Fruit fly (Drosophila melanogaster) whole organism, embryonic: ENCODE results near the gene AspRS-m.
A peak's percentile ranks its signal among the peaks of the same experiment; 100 is the strongest.

Experiments used
- Aef1 ChIP-seq: fragments of 200-800 bp; sonication (Bioruptor generic); IDR thresholded peaks from 3 replicates; pipeline ENCODE4 v1.3.6; 2022; ENCODE audit warnings: missing biosample characterization, missing genetic modification characterization
- CG10274 ChIP-seq: fragments of 200-800 bp; sonication (Bioruptor generic); optimal IDR thresholded peaks from 3 replicates; lab custom pipeline; 2017; ENCODE audit warnings: missing biosample characterization, mild to moderate bottlenecking, missing genetic modification characterization
- CG10565 ChIP-seq: fragments of 200-800 bp; sonication (Bioruptor generic); optimal IDR thresholded peaks from 3 replicates; lab custom pipeline; 2016; ENCODE audit warnings: missing biosample characterization, mild to moderate bottlenecking, missing genetic modification characterization
- CG10959 ChIP-seq: fragments of 200-800 bp; sonication (Bioruptor generic); IDR thresholded peaks from 2 replicates; pipeline ENCODE4 v1.3.6; 2022; ENCODE audit warnings: missing biosample characterization, missing genetic modification characterization
- CG11247 ChIP-seq: fragments of 200-800 bp; sonication (Bioruptor generic); IDR thresholded peaks from 2 replicates; pipeline ENCODE4 v1.3.6; 2022; ENCODE audit warnings: missing biosample characterization, missing genetic modification characterization
- CG11456 ChIP-seq: fragments of 200-800 bp; sonication (Bioruptor generic); IDR thresholded peaks from 3 replicates; pipeline ENCODE4 v1.3.6; 2022; ENCODE audit warnings: missing biosample characterization, missing genetic modification characterization
- CG12659 ChIP-seq: fragments of 200-800 bp; sonication (Bioruptor generic); optimal IDR thresholded peaks from 3 replicates; lab custom pipeline; 2017; ENCODE audit warnings: mild to moderate bottlenecking, missing biosample characterization, missing genetic modification reagents, missing genetic modification characterization
- CG12769 ChIP-seq: fragments of 200-800 bp; sonication (Bioruptor generic); optimal IDR thresholded peaks from 2 replicates; lab custom pipeline; 2019; ENCODE audit warnings: missing biosample characterization, mild to moderate bottlenecking, missing genetic modification characterization, moderate library complexity
- CG13123 ChIP-seq: fragments of 200-800 bp; sonication (Bioruptor generic); optimal IDR thresholded peaks from 2 replicates; lab custom pipeline; 2016; ENCODE audit warnings: missing biosample characterization, missing genetic modification characterization
- CG13424 ChIP-seq: fragments of 200-800 bp; sonication (Bioruptor generic); optimal IDR thresholded peaks from 2 replicates; lab custom pipeline; 2019; ENCODE audit warnings: missing biosample characterization, mild to moderate bottlenecking, missing genetic modification characterization, moderate library complexity
- CG17328 ChIP-seq: fragments of 200-800 bp; sonication (Bioruptor generic); IDR thresholded peaks from 2 replicates; pipeline ENCODE4 v1.3.6; 2022; ENCODE audit warnings: missing biosample characterization, missing genetic modification characterization
- CG17829 ChIP-seq: fragments of 200-800 bp; optimal IDR thresholded peaks from 2 replicates; lab custom pipeline; 2019; ENCODE audit warnings: missing biosample characterization, mild to moderate bottlenecking, missing genetic modification characterization, moderate library complexity
- CG1792 ChIP-seq: fragments of 200-800 bp; sonication (Bioruptor generic); optimal IDR thresholded peaks from 2 replicates; lab custom pipeline; 2016; ENCODE audit warnings: missing biosample characterization, missing genetic modification characterization
- CG18262 ChIP-seq: fragments of 200-800 bp; optimal IDR thresholded peaks from 3 replicates; lab custom pipeline; 2019; ENCODE audit warnings: missing biosample characterization, mild to moderate bottlenecking, missing genetic modification characterization, moderate library complexity
- CG30403 ChIP-seq: fragments of 200-800 bp; sonication (Bioruptor generic); optimal IDR thresholded peaks from 3 replicates; lab custom pipeline; 2016; ENCODE audit warnings: missing biosample characterization, missing genetic modification characterization
- CG5245 ChIP-seq: fragments of 200-800 bp; sonication (Bioruptor generic); optimal IDR thresholded peaks from 3 replicates; lab custom pipeline; 2016; ENCODE audit warnings: missing biosample characterization, missing genetic modification characterization
- CG5953 ChIP-seq: fragments of 200-800 bp; sonication (Bioruptor generic); IDR thresholded peaks from 2 replicates; pipeline ENCODE4 v1.3.6; 2022; ENCODE audit warnings: missing biosample characterization, missing genetic modification characterization
- CG6254 ChIP-seq: fragments of 200-800 bp; sonication (Bioruptor generic); optimal IDR thresholded peaks from 3 replicates; lab custom pipeline; 2017; ENCODE audit warnings: mild to moderate bottlenecking, missing biosample characterization, missing genetic modification reagents, missing genetic modification characterization
- CG6689 ChIP-seq: fragments of 200-800 bp; sonication (Bioruptor generic); IDR thresholded peaks from 2 replicates; pipeline ENCODE4 v1.3.6; 2022; ENCODE audit warnings: missing biosample characterization, missing genetic modification characterization
- CG6765 ChIP-seq: fragments of 200-800 bp; sonication (Bioruptor generic); optimal IDR thresholded peaks from 3 replicates; lab custom pipeline; 2017; ENCODE audit warnings: missing biosample characterization, mild to moderate bottlenecking, missing genetic modification characterization
- CG7839 ChIP-seq: fragments of 200-800 bp; sonication (Bioruptor generic); optimal IDR thresholded peaks from 3 replicates; lab custom pipeline; 2018; ENCODE audit warnings: missing biosample characterization, mild to moderate bottlenecking, missing genetic modification characterization, moderate library complexity
- CG8290 ChIP-seq, 3 experiments: fragments of 200-800 bp; sonication (Bioruptor generic); optimal IDR thresholded peaks; 2 replicates each; lab custom pipeline; 2016 to 2019; ENCODE audit warnings: missing biosample characterization in 3 of 3, missing genetic modification characterization in 3 of 3, mild to moderate bottlenecking in 2 of 3, moderate library complexity in 1 of 3
- CG9876 ChIP-seq: fragments of 200-800 bp; sonication (Bioruptor generic); optimal IDR thresholded peaks from 2 replicates; lab custom pipeline; 2016; ENCODE audit warnings: missing biosample characterization, missing genetic modification characterization
- Dad ChIP-seq: fragments of 200-800 bp; sonication (Bioruptor generic); optimal IDR thresholded peaks from 3 replicates; lab custom pipeline; 2016; ENCODE audit warnings: missing biosample characterization, missing genetic modification characterization
- H2.0 ChIP-seq: fragments of 200-800 bp; sonication (Bioruptor generic); IDR thresholded peaks from 2 replicates; pipeline ENCODE4 v1.3.6; 2022; ENCODE audit warnings: missing biosample characterization, missing genetic modification characterization
- HLHmδ ChIP-seq: fragments of 200-800 bp; sonication (Bioruptor generic); optimal IDR thresholded peaks from 2 replicates; lab custom pipeline; 2018; ENCODE audit warnings: missing biosample characterization, mild to moderate bottlenecking, missing genetic modification characterization, moderate library complexity
- MBD-R2 ChIP-seq: fragments of 200-800 bp; sonication (Bioruptor generic); IDR thresholded peaks from 2 replicates; pipeline ENCODE4 v1.3.6; 2022; ENCODE audit warnings: missing biosample characterization, missing genetic modification characterization
- NK7.1 ChIP-seq: fragments of 200-800 bp; sonication (Bioruptor generic); optimal IDR thresholded peaks from 3 replicates; lab custom pipeline; 2016; ENCODE audit warnings: missing biosample characterization, missing genetic modification characterization
- PHDP ChIP-seq: fragments of 200-800 bp; sonication (Bioruptor generic); optimal IDR thresholded peaks from 3 replicates; lab custom pipeline; 2018; ENCODE audit warnings: missing biosample characterization, mild to moderate bottlenecking, missing genetic modification characterization, moderate library complexity
- Sox100B ChIP-seq: fragments of 200-800 bp; sonication (Bioruptor generic); optimal IDR thresholded peaks from 3 replicates; lab custom pipeline; 2018; ENCODE audit warnings: missing biosample characterization, mild to moderate bottlenecking, missing genetic modification characterization
- Sox102F ChIP-seq: fragments of 200-800 bp; sonication (Bioruptor generic); optimal IDR thresholded peaks from 2 replicates; lab custom pipeline; 2018; ENCODE audit warnings: missing biosample characterization, mild to moderate bottlenecking, missing genetic modification characterization, moderate library complexity
- croc ChIP-seq: fragments of 200-800 bp; sonication (Bioruptor generic); conservative IDR thresholded peaks from 3 replicates; pipeline ENCODE4 v1.3.6; 2022; ENCODE audit warnings: missing biosample characterization, missing genetic modification characterization
- dimm ChIP-seq: fragments of 200-800 bp; sonication (Bioruptor generic); IDR thresholded peaks from 2 replicates; pipeline ENCODE4 v1.3.6; 2022; ENCODE audit warnings: missing biosample characterization, missing genetic modification characterization
- dmrt99B ChIP-seq: fragments of 200-800 bp; sonication (Bioruptor generic); optimal IDR thresholded peaks from 2 replicates; lab custom pipeline; 2018; ENCODE audit warnings: missing biosample characterization, mild to moderate bottlenecking, missing genetic modification characterization, moderate library complexity
- eve ChIP-seq, 2 experiments: fragments of >200 bp; optimal IDR thresholded peaks; 2 replicates each; lab custom pipeline; 2017; ENCODE audit warnings: missing biosample characterization in 2 of 2, missing genetic modification characterization in 2 of 2
- ftz-f1 ChIP-seq: fragments of 200-800 bp; sonication (Bioruptor generic); optimal IDR thresholded peaks from 2 replicates; lab custom pipeline; 2016; ENCODE audit warnings: missing biosample characterization, missing genetic modification characterization
- grau ChIP-seq: fragments of 200-800 bp; optimal IDR thresholded peaks from 3 replicates; lab custom pipeline; 2019; ENCODE audit warnings: missing biosample characterization, mild to moderate bottlenecking, missing genetic modification characterization, moderate library complexity
- jigr1 ChIP-seq: fragments of 200-800 bp; sonication (Bioruptor generic); IDR thresholded peaks from 3 replicates; pipeline ENCODE4 v1.3.6; 2022; ENCODE audit warnings: missing biosample characterization, missing genetic modification characterization
- knrl ChIP-seq: fragments of 200-800 bp; sonication (Bioruptor generic); IDR thresholded peaks from 3 replicates; pipeline ENCODE4 v1.3.6; 2022; ENCODE audit warnings: missing biosample characterization, missing genetic modification characterization; ENCODE audit not compliant: partially characterized antibody
- lilli ChIP-seq: fragments of 200-800 bp; sonication (Bioruptor generic); optimal IDR thresholded peaks from 3 replicates; lab custom pipeline; 2016; ENCODE audit warnings: missing biosample characterization, missing genetic modification characterization
- lola ChIP-seq, 3 experiments: fragments of >200 bp in 2 of 3; fragments of 200-800 bp in 1 of 3; sonication (Bioruptor generic) in 1 of 3; optimal IDR thresholded peaks; 2 replicates each; lab custom pipeline; 2017 to 2019; ENCODE audit warnings: missing biosample characterization in 3 of 3, missing genetic modification characterization in 3 of 3, mild to moderate bottlenecking in 1 of 3, moderate library complexity in 1 of 3
- org-1 ChIP-seq: fragments of 200-800 bp; sonication (Bioruptor generic); optimal IDR thresholded peaks from 2 replicates; lab custom pipeline; 2017; ENCODE audit warnings: missing biosample characterization, missing genetic modification characterization
- pnt ChIP-seq: fragments of 200-800 bp; sonication (Bioruptor generic); optimal IDR thresholded peaks from 3 replicates; lab custom pipeline; 2016; ENCODE audit warnings: missing biosample characterization, missing genetic modification characterization
- pum ChIP-seq: fragments of 200-800 bp; sonication (Bioruptor generic); optimal IDR thresholded peaks from 2 replicates; lab custom pipeline; 2016; ENCODE audit warnings: missing biosample characterization, missing genetic modification characterization
- sna ChIP-seq: fragments of 200-800 bp; sonication (Bioruptor generic); IDR thresholded peaks from 2 replicates; pipeline ENCODE4 v1.3.6; 2022; ENCODE audit warnings: missing biosample characterization, missing genetic modification characterization; ENCODE audit not compliant: partially characterized antibody
- ssp ChIP-seq: fragments of 200-800 bp; sonication (Bioruptor generic); IDR thresholded peaks from 2 replicates; pipeline ENCODE4 v1.3.6; 2022; ENCODE audit warnings: missing biosample characterization, missing genetic modification characterization
- tin ChIP-seq: fragments of 200-800 bp; sonication (Bioruptor generic); optimal IDR thresholded peaks from 3 replicates; lab custom pipeline; 2016; ENCODE audit warnings: missing biosample characterization, missing genetic modification characterization
- unpg ChIP-seq: fragments of 200-800 bp; sonication (Bioruptor generic); optimal IDR thresholded peaks from 3 replicates; lab custom pipeline; 2018; ENCODE audit warnings: missing biosample characterization, mild to moderate bottlenecking, missing genetic modification characterization, moderate library complexity
- z ChIP-seq: fragments of 200-800 bp; sonication (Bioruptor generic); IDR thresholded peaks from 3 replicates; pipeline ENCODE4 v1.3.6; 2022; ENCODE audit warnings: missing biosample characterization, missing genetic modification characterization
- zen2 ChIP-seq: fragments of 200-800 bp; sonication (Bioruptor generic); IDR thresholded peaks from 3 replicates; pipeline ENCODE4 v1.3.6; 2022; ENCODE audit warnings: missing biosample characterization, missing genetic modification characterization; ENCODE audit not compliant: partially characterized antibody

The AspRS-m gene

DNA sequence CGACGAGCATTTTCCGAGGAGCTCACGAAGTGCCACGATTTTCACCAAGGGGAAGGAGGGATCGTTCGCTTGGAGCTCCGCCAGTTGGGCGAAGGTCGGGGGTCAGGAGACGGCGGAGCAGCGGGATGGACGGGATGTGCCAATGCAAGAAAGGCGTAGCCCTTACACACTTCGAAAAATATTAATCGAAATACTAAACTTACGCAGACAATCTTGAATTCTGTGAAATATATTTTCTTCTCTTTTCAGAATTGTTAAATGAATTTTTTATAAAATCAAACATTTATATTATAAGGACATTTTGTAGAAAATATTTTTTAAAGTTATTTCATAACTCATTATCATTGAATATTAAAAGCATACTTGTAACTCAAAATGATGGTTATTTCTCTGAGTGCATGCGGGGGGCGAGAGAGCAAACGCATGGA lies 42.0 kb downstream of the AspRS-m start:
- no peak for TF ChIP-seq dimm
- TF ChIP-seq lola (GFP tag; optimal IDR thresholded peaks at IDR 0.05; lab: Kevin White, UChicago) = peak in 1 of 3 experiments; percentile 23
- TF ChIP-seq CG12659 (GFP tag; lab: Kevin White, UChicago) = peak; percentile 57
- no peak for TF ChIP-seq CG9876 (GFP tag; lab: Kevin White, UChicago)
- TF ChIP-seq eve (GFP tag; optimal IDR thresholded peaks at IDR 0.05; lab: Kevin White, UChicago) = peak in 1 of 2 experiments; percentile 32
- TF ChIP-seq Sox102F (GFP tag; lab: Kevin White, UChicago) = peak; percentile 70
- no peak for TF ChIP-seq HLHmδ (GFP tag; lab: Kevin White, UChicago)
- no peak for TF ChIP-seq ftz-f1
- peak; percentile 89 for TF ChIP-seq CG12769
- TF ChIP-seq grau (tag; lab: Kevin White, UChicago) = peak; percentile 67
- no peak for TF ChIP-seq ssp (GFP tag; lab: Robert Waterston, UW)
- no peak for TF ChIP-seq CG10959
- no peak for TF ChIP-seq CG5953 (GFP tag; lab: Robert Waterston, UW)
- TF ChIP-seq CG6254 (GFP tag; lab: Kevin White, UChicago) = no peak
- no peak for TF ChIP-seq pum (GFP tag; lab: Kevin White, UChicago)
- peak; percentile 60 for TF ChIP-seq PHDP (tag; lab: Kevin White, UChicago)
- peak; percentile 61 for TF ChIP-seq CG18262
- TF ChIP-seq MBD-R2 (GFP tag; lab: Robert Waterston, UW) = no peak
- TF ChIP-seq CG11456 = peak; percentile 58; the same call in 1 of the 3 replicates
- peak; percentile 56 for TF ChIP-seq CG17829 (tag; lab: Kevin White, UChicago)
- TF ChIP-seq zen2 (GFP tag; lab: Robert Waterston, UW) = no peak
- peak; percentile 26; the same call in 1 of the 2 replicates for TF ChIP-seq H2.0 (GFP tag; lab: Robert Waterston, UW)
- peak; percentile 60 for TF ChIP-seq unpg (GFP tag; lab: Kevin White, UChicago)
- TF ChIP-seq lilli (GFP tag; lab: Kevin White, UChicago) = no peak
- TF ChIP-seq z (GFP tag; lab: Robert Waterston, UW) = no peak
- no peak for TF ChIP-seq Dad (GFP tag; lab: Kevin White, UChicago)
- TF ChIP-seq Aef1 = peak; percentile 36; the same call in 1 of the 3 replicates
- no peak for TF ChIP-seq CG5245 (GFP tag; lab: Kevin White, UChicago)
- no peak for TF ChIP-seq CG10274
- TF ChIP-seq croc (GFP tag; lab: Robert Waterston, UW) = peak; percentile 43; the same call in 2 of the 3 replicates
- peak; percentile 48 for TF ChIP-seq CG30403 (GFP tag; lab: Kevin White, UChicago)
- no peak for TF ChIP-seq tin (GFP tag; lab: Kevin White, UChicago)
- peak; percentile 71 for TF ChIP-seq Sox100B (GFP tag; lab: Kevin White, UChicago)
- no peak for TF ChIP-seq CG11247 (GFP tag; lab: Robert Waterston, UW)
- no peak for TF ChIP-seq pnt (GFP tag; lab: Kevin White, UChicago)
- no peak for TF ChIP-seq CG13123 (GFP tag; lab: Kevin White, UChicago)
- TF ChIP-seq CG1792 (GFP tag; lab: Kevin White, UChicago) = no peak
- no peak for TF ChIP-seq CG6765 (GFP tag; lab: Kevin White, UChicago)
- TF ChIP-seq org-1 (GFP tag; lab: Kevin White, UChicago) = peak; percentile 23
- no peak; the same call in 1 of the 2 replicates for TF ChIP-seq CG17328
- no peak for TF ChIP-seq CG8290 (GFP tag; optimal IDR thresholded peaks at IDR 0.05; lab: Kevin White, UChicago)
- TF ChIP-seq CG8290 (tag; optimal IDR thresholded peaks at IDR 0.05; lab: Kevin White, UChicago) = no peak
- no peak for TF ChIP-seq knrl (GFP tag; lab: Robert Waterston, UW)
- TF ChIP-seq dmrt99B (tag; lab: Kevin White, UChicago) = peak; percentile 75
- peak; percentile 76 for TF ChIP-seq CG7839
- TF ChIP-seq CG10565 (GFP tag; lab: Kevin White, UChicago) = no peak
- TF ChIP-seq sna (GFP tag; lab: Robert Waterston, UW) = no peak
- TF ChIP-seq jigr1 (GFP tag; lab: Robert Waterston, UW) = 0 out of 3 replicates have a peak, but pooled peaks have one; percentile 40
- TF ChIP-seq CG13424 (tag; lab: Kevin White, UChicago) = peak; percentile 74
- TF ChIP-seq CG6689 = peak; percentile 40
- no peak for TF ChIP-seq NK7.1 (GFP tag; lab: Kevin White, UChicago)
